Fruit fly (Drosophila melanogaster) whole organism, embryonic: ENCODE data around the gene CG5968.

Experiments
- Ada2b ChIP-seq: fragments of 200-800 bp; sonication (Bioruptor generic); IDR thresholded peaks from 2 replicates; pipeline ENCODE4 v1.3.6; 2022; ENCODE audit warnings: missing biosample characterization, missing genetic modification characterization
- CG10209 ChIP-seq: fragments of 200-800 bp; sonication (Bioruptor generic); optimal IDR thresholded peaks from 3 replicates; lab custom pipeline; 2017; ENCODE audit warnings: missing biosample characterization, mild to moderate bottlenecking, missing genetic modification characterization, missing genetic modification reagents
- CG10959 ChIP-seq: fragments of 200-800 bp; sonication (Bioruptor generic); IDR thresholded peaks from 2 replicates; pipeline ENCODE4 v1.3.6; 2022; ENCODE audit warnings: missing biosample characterization, missing genetic modification characterization
- CG11723 ChIP-seq: fragments of 200-800 bp; sonication (Bioruptor generic); optimal IDR thresholded peaks from 2 replicates; lab custom pipeline; 2017; ENCODE audit warnings: missing biosample characterization, mild to moderate bottlenecking, missing genetic modification characterization
- CG13624 ChIP-seq: fragments of 200-800 bp; sonication (Bioruptor generic); optimal IDR thresholded peaks from 2 replicates; lab custom pipeline; 2016; ENCODE audit warnings: missing biosample characterization, missing genetic modification characterization
- CG14860 ChIP-seq: fragments of 200-800 bp; sonication (Bioruptor generic); IDR thresholded peaks from 3 replicates; pipeline ENCODE4 v1.3.6; 2022; ENCODE audit warnings: missing biosample characterization, missing genetic modification characterization; ENCODE audit not compliant: partially characterized antibody
- CG15479 ChIP-seq: fragments of 200-800 bp; sonication (Bioruptor generic); optimal IDR thresholded peaks from 3 replicates; lab custom pipeline; 2019; ENCODE audit warnings: missing biosample characterization, mild to moderate bottlenecking, missing genetic modification characterization, moderate library complexity
- CG15514 ChIP-seq: fragments of 200-800 bp; sonication (Bioruptor generic); optimal IDR thresholded peaks from 3 replicates; lab custom pipeline; 2017; ENCODE audit warnings: missing biosample characterization, missing genetic modification characterization, mild to moderate bottlenecking, moderate library complexity, missing genetic modification reagents
- CG1602 ChIP-seq: fragments of 200-800 bp; sonication (Bioruptor generic); optimal IDR thresholded peaks from 3 replicates; lab custom pipeline; 2016; ENCODE audit warnings: missing biosample characterization, missing genetic modification characterization
- CG16779 ChIP-seq: fragments of 200-800 bp; sonication (Bioruptor generic); IDR thresholded peaks from 2 replicates; pipeline ENCODE4 v1.3.6; 2022; ENCODE audit warnings: missing biosample characterization, missing genetic modification characterization
- CG16815 ChIP-seq: fragments of 200-800 bp; sonication (Bioruptor generic); optimal IDR thresholded peaks from 3 replicates; lab custom pipeline; 2017; ENCODE audit warnings: missing biosample characterization, mild to moderate bottlenecking, missing genetic modification characterization
- CG18599 ChIP-seq: fragments of 200-800 bp; sonication (Bioruptor generic); optimal IDR thresholded peaks from 3 replicates; lab custom pipeline; 2017; ENCODE audit warnings: missing biosample characterization, missing genetic modification characterization, mild to moderate bottlenecking, moderate library complexity, missing genetic modification reagents
- CG2678 ChIP-seq: fragments of 200-800 bp; sonication (Bioruptor generic); optimal IDR thresholded peaks from 3 replicates; lab custom pipeline; 2019; ENCODE audit warnings: missing biosample characterization, mild to moderate bottlenecking, missing genetic modification characterization, moderate library complexity
- CG30403 ChIP-seq: fragments of 200-800 bp; sonication (Bioruptor generic); optimal IDR thresholded peaks from 3 replicates; lab custom pipeline; 2016; ENCODE audit warnings: missing biosample characterization, missing genetic modification characterization
- CG32767 ChIP-seq: fragments of 200-800 bp; sonication (Bioruptor generic); IDR thresholded peaks from 2 replicates; pipeline ENCODE4 v1.3.6; 2022; ENCODE audit warnings: missing biosample characterization, missing genetic modification characterization
- CG3838 ChIP-seq: fragments of 200-800 bp; sonication (Bioruptor generic); optimal IDR thresholded peaks from 3 replicates; lab custom pipeline; 2016; ENCODE audit warnings: missing biosample characterization, missing genetic modification characterization
- CG4328 ChIP-seq: fragments of 200-800 bp; sonication (Bioruptor generic); optimal IDR thresholded peaks from 3 replicates; lab custom pipeline; 2017; ENCODE audit warnings: missing biosample characterization, missing genetic modification reagents, missing genetic modification characterization
- CG4424 ChIP-seq: fragments of 200-800 bp; sonication (Bioruptor generic); optimal IDR thresholded peaks from 3 replicates; lab custom pipeline; 2016; ENCODE audit warnings: missing biosample characterization, missing genetic modification characterization
- CG4730 ChIP-seq: fragments of 200-800 bp; sonication (Bioruptor generic); IDR thresholded peaks from 2 replicates; pipeline ENCODE4 v1.3.6; 2022; ENCODE audit warnings: missing biosample characterization, missing genetic modification characterization
- CG7357 ChIP-seq: fragments of 200-800 bp; sonication (Bioruptor generic); IDR thresholded peaks from 3 replicates; pipeline ENCODE4 v1.3.6; 2022; ENCODE audit warnings: missing biosample characterization, missing genetic modification characterization
- CG7745 ChIP-seq: fragments of 200-800 bp; sonication (Bioruptor generic); optimal IDR thresholded peaks from 2 replicates; lab custom pipeline; 2018; ENCODE audit warnings: missing biosample characterization, mild to moderate bottlenecking, missing genetic modification characterization, moderate library complexity
- CG7928 ChIP-seq: fragments of 200-800 bp; sonication (Bioruptor generic); optimal IDR thresholded peaks from 2 replicates; lab custom pipeline; 2017; ENCODE audit warnings: missing biosample characterization, mild to moderate bottlenecking, missing genetic modification characterization
- CG8765 ChIP-seq: fragments of 200-800 bp; sonication (Bioruptor generic); IDR thresholded peaks from 2 replicates; pipeline ENCODE4 v1.3.6; 2022; ENCODE audit warnings: missing biosample characterization, missing genetic modification characterization
- CG9797 ChIP-seq: fragments of 200-800 bp; sonication (Bioruptor generic); optimal IDR thresholded peaks from 3 replicates; lab custom pipeline; 2018; ENCODE audit warnings: missing biosample characterization, mild to moderate bottlenecking, missing genetic modification characterization
- Camta ChIP-seq: fragments of 200-800 bp; sonication (Bioruptor generic); optimal IDR thresholded peaks from 2 replicates; lab custom pipeline; 2016; ENCODE audit warnings: missing biosample characterization, missing genetic modification characterization
- Dfd ChIP-seq, 2 experiments: fragments of >200 bp; optimal IDR thresholded peaks; 2 replicates each; lab custom pipeline; 2017; ENCODE audit warnings: missing biosample characterization in 2 of 2, missing genetic modification characterization in 2 of 2
- Fer3 ChIP-seq: fragments of 200-800 bp; sonication (Bioruptor generic); optimal IDR thresholded peaks from 2 replicates; lab custom pipeline; 2018; ENCODE audit warnings: missing biosample characterization, mild to moderate bottlenecking, missing genetic modification characterization, moderate library complexity
- H2.0 ChIP-seq: fragments of 200-800 bp; sonication (Bioruptor generic); IDR thresholded peaks from 2 replicates; pipeline ENCODE4 v1.3.6; 2022; ENCODE audit warnings: missing biosample characterization, missing genetic modification characterization
- Hr3 ChIP-seq: fragments of 200-800 bp; sonication (Bioruptor generic); optimal IDR thresholded peaks from 3 replicates; lab custom pipeline; 2016; ENCODE audit warnings: missing biosample characterization, missing genetic modification characterization
- Kr ChIP-seq: fragments of 200-800 bp; sonication (Bioruptor generic); optimal IDR thresholded peaks from 2 replicates; lab custom pipeline; 2017; ENCODE audit warnings: missing biosample characterization, mild to moderate bottlenecking, missing genetic modification characterization
- NfI ChIP-seq: fragments of 200-800 bp; sonication (Bioruptor generic); optimal IDR thresholded peaks from 3 replicates; lab custom pipeline; 2018; ENCODE audit warnings: missing biosample characterization, mild to moderate bottlenecking, missing genetic modification characterization, moderate library complexity
- PHDP ChIP-seq: fragments of 200-800 bp; sonication (Bioruptor generic); optimal IDR thresholded peaks from 3 replicates; lab custom pipeline; 2018; ENCODE audit warnings: missing biosample characterization, mild to moderate bottlenecking, missing genetic modification characterization, moderate library complexity
- Poxn ChIP-seq: fragments of 200-800 bp; sonication (Bioruptor generic); IDR thresholded peaks from 2 replicates; pipeline ENCODE4 v1.3.6; 2022; ENCODE audit warnings: missing biosample characterization, missing genetic modification characterization
- YL-1 ChIP-seq: fragments of 200-800 bp; sonication (Bioruptor generic); optimal IDR thresholded peaks from 3 replicates; lab custom pipeline; 2017; ENCODE audit warnings: missing biosample characterization, mild to moderate bottlenecking, missing genetic modification characterization
- aop ChIP-seq: fragments of 200-800 bp; sonication (Bioruptor generic); IDR thresholded peaks from 2 replicates; pipeline ENCODE4 v1.3.6; 2022; ENCODE audit warnings: missing biosample characterization, missing genetic modification characterization
- bab2 ChIP-seq: fragments of 200-800 bp; sonication (Bioruptor generic); optimal IDR thresholded peaks from 2 replicates; lab custom pipeline; 2016; ENCODE audit warnings: missing biosample characterization, missing genetic modification characterization
- br ChIP-seq: fragments of >200 bp; optimal IDR thresholded peaks from 2 replicates; lab custom pipeline; 2017
- cad ChIP-seq: fragments of >200 bp; optimal IDR thresholded peaks from 2 replicates; lab custom pipeline; 2017; ENCODE audit warnings: missing biosample characterization, missing genetic modification characterization
- chif ChIP-seq, 2 experiments: fragments of 200-800 bp; sonication (Bioruptor generic); optimal IDR thresholded peaks; 3 replicates each; lab custom pipeline; 2016; ENCODE audit warnings: missing biosample characterization in 2 of 2, missing genetic modification characterization in 2 of 2
- crp ChIP-seq, 2 experiments: fragments of 200-800 bp; sonication (Bioruptor generic); optimal IDR thresholded peaks; 2 replicates in 1 of 2; 3 replicates in 1 of 2; lab custom pipeline; 2017; ENCODE audit warnings: missing biosample characterization in 2 of 2, missing genetic modification characterization in 2 of 2, mild to moderate bottlenecking in 1 of 2, moderate library complexity in 1 of 2
- lbe ChIP-seq: fragments of 200-800 bp; sonication (Bioruptor generic); optimal IDR thresholded peaks from 2 replicates; lab custom pipeline; 2016; ENCODE audit warnings: missing biosample characterization, mild to moderate bottlenecking, missing genetic modification characterization
- nau ChIP-seq: fragments of 200-800 bp; sonication (Bioruptor generic); optimal IDR thresholded peaks from 3 replicates; lab custom pipeline; 2017; ENCODE audit warnings: missing biosample characterization, mild to moderate bottlenecking, missing genetic modification characterization, missing genetic modification reagents
- nmo ChIP-seq: fragments of 200-800 bp; sonication (Bioruptor generic); optimal IDR thresholded peaks from 2 replicates; lab custom pipeline; 2018; ENCODE audit warnings: missing biosample characterization, mild to moderate bottlenecking, missing genetic modification characterization, moderate library complexity
- pan ChIP-seq, 4 experiments: fragments of >200 bp in 3 of 4; fragments of 200-800 bp in 1 of 4; sonication (Bioruptor generic) in 1 of 4; optimal IDR thresholded peaks in 3 of 4; IDR thresholded peaks in 1 of 4; 2 replicates each; pipeline versions ENCODE4 v1.3.6 to Lab custom; 2017 to 2022; ENCODE audit warnings: missing biosample characterization in 2 of 4, missing genetic modification characterization in 2 of 4, mixed read lengths in 1 of 4
- pum ChIP-seq: fragments of 200-800 bp; sonication (Bioruptor generic); optimal IDR thresholded peaks from 2 replicates; lab custom pipeline; 2016; ENCODE audit warnings: missing biosample characterization, missing genetic modification characterization
- sisA ChIP-seq: fragments of 200-800 bp; sonication (Bioruptor generic); IDR thresholded peaks from 2 replicates; pipeline ENCODE4 v1.3.6; 2022; ENCODE audit warnings: missing biosample characterization, missing genetic modification characterization
- tgo ChIP-seq: fragments of 200-800 bp; sonication (Bioruptor generic); IDR thresholded peaks from 3 replicates; pipeline ENCODE4 v1.3.6; 2022; ENCODE audit warnings: missing biosample characterization, missing genetic modification characterization
- unpg ChIP-seq: fragments of 200-800 bp; sonication (Bioruptor generic); optimal IDR thresholded peaks from 3 replicates; lab custom pipeline; 2018; ENCODE audit warnings: missing biosample characterization, mild to moderate bottlenecking, missing genetic modification characterization, moderate library complexity
- zen ChIP-seq: fragments of 200-800 bp; sonication (Bioruptor generic); optimal IDR thresholded peaks from 3 replicates; lab custom pipeline; 2018; ENCODE audit warnings: missing biosample characterization, mild to moderate bottlenecking, missing genetic modification characterization, moderate library complexity

Gene CG5968

dm6 chr2L:16542997-16543593 lies 6.7 kb downstream of the CG5968 start (continued):
- TF ChIP-seq CG16815 (GFP tag; lab: Kevin White, UChicago) = no peak
- TF ChIP-seq YL-1 (GFP tag; lab: Kevin White, UChicago) = peak; percentile 57
- peak; percentile 89 for TF ChIP-seq Fer3 (tag; lab: Kevin White, UChicago)
- TF ChIP-seq CG32767 (GFP tag; lab: Robert Waterston, UW) = no peak
- TF ChIP-seq CG15479 (GFP tag; lab: Kevin White, UChicago) = no peak
- peak; percentile 47; the same call in 1 of the 3 replicates for TF ChIP-seq tgo (GFP tag; lab: Robert Waterston, UW)
- no peak for TF ChIP-seq CG10959 (GFP tag; lab: Robert Waterston, UW)
- TF ChIP-seq NfI (GFP tag; lab: Kevin White, UChicago) = peak; percentile 96
- peak; percentile 83 for TF ChIP-seq Camta (GFP tag; lab: Kevin White, UChicago)
- TF ChIP-seq CG18599 (GFP tag; lab: Kevin White, UChicago) = peak; percentile 90
- TF ChIP-seq bab2 (GFP tag; lab: Kevin White, UChicago) = peak; percentile 25
- peak; percentile 98 for TF ChIP-seq CG15514 (GFP tag; lab: Kevin White, UChicago)
- TF ChIP-seq Ada2b = no peak
- TF ChIP-seq pum (GFP tag; lab: Kevin White, UChicago) = peak; percentile 29
- TF ChIP-seq CG9797 (GFP tag; lab: Kevin White, UChicago) = no peak
- TF ChIP-seq lbe = peak; percentile 47
- TF ChIP-seq CG13624 (GFP tag; lab: Kevin White, UChicago) = peak; percentile 2
- peak; percentile 73 for TF ChIP-seq CG11723
- no peak for TF ChIP-seq CG8765 (GFP tag; lab: Robert Waterston, UW)
- peak; percentile 30 for TF ChIP-seq CG3838 (GFP tag; lab: Kevin White, UChicago)
- peak; percentile 69 for TF ChIP-seq CG30403 (GFP tag; lab: Kevin White, UChicago)
- TF ChIP-seq PHDP (tag; lab: Kevin White, UChicago) = peak; percentile 87
- no peak for TF ChIP-seq CG7357 (GFP tag; lab: Robert Waterston, UW)
- no peak for TF ChIP-seq cad
- TF ChIP-seq pan (optimal IDR thresholded peaks at IDR 0.05; lab: Kevin White, UChicago) = no peak
- TF ChIP-seq pan (GFP tag; optimal IDR thresholded peaks at IDR 0.05 in 1 of 2, IDR thresholded peaks at IDR 0.05 in 1 of 2) = peak in 1 of 2 experiments; percentile 81
- peak; percentile 47 for TF ChIP-seq CG7928 (GFP tag; lab: Kevin White, UChicago)
- no peak for TF ChIP-seq sisA (GFP tag; lab: Robert Waterston, UW)
- TF ChIP-seq Poxn = no peak
- no peak for TF ChIP-seq CG7745
- TF ChIP-seq zen = no peak
- TF ChIP-seq Kr (GFP tag; lab: Kevin White, UChicago) = no peak
- TF ChIP-seq nau (GFP tag; lab: Kevin White, UChicago) = peak; percentile 90
- TF ChIP-seq crp (GFP tag; optimal IDR thresholded peaks at IDR 0.05; lab: Kevin White, UChicago) = peak in 1 of 2 experiments; percentile 50
- peak; percentile 40; the same call in 1 of the 2 replicates for TF ChIP-seq H2.0 (GFP tag; lab: Robert Waterston, UW)
- peak; percentile 54 to 85 for TF ChIP-seq chif (GFP tag; optimal IDR thresholded peaks at IDR 0.05; lab: Kevin White, UChicago)
- TF ChIP-seq unpg (GFP tag; lab: Kevin White, UChicago) = peak; percentile 87
- no peak for TF ChIP-seq CG14860 (GFP tag; lab: Robert Waterston, UW)
- TF ChIP-seq CG1602 = no peak
- no peak for TF ChIP-seq nmo
- TF ChIP-seq CG16779 (GFP tag; lab: Robert Waterston, UW) = no peak
- TF ChIP-seq CG2678 = peak; percentile 76
- TF ChIP-seq br (lab: Kevin White, UChicago) = no peak
- TF ChIP-seq CG10209 = peak; percentile 84
- TF ChIP-seq CG4424 (GFP tag; lab: Kevin White, UChicago) = peak; percentile 80
- TF ChIP-seq CG4730 (GFP tag; lab: Robert Waterston, UW) = no peak
- peak; percentile 21 for TF ChIP-seq Hr3 (GFP tag; lab: Kevin White, UChicago)
- TF ChIP-seq Dfd (GFP tag; optimal IDR thresholded peaks at IDR 0.05; lab: Kevin White, UChicago) = no peak
- 0 out of 2 replicates have a peak, but pooled peaks have one; percentile 26 for TF ChIP-seq aop (GFP tag; lab: Robert Waterston, UW)
- TF ChIP-seq CG4328 (GFP tag; lab: Kevin White, UChicago) = peak; percentile 86
